Fruit fly (Drosophila melanogaster) whole organism, embryonic: ENCODE measurements around the gene da.

Source experiments
- Aef1 ChIP-seq: fragments of 200-800 bp; sonication (Bioruptor generic); IDR thresholded peaks from 3 replicates; pipeline ENCODE4 v1.3.6; 2022; ENCODE audit warnings: missing biosample characterization, missing genetic modification characterization
- Awh ChIP-seq: fragments of 200-800 bp; sonication (Bioruptor generic); IDR thresholded peaks from 2 replicates; pipeline ENCODE4, ENCODE4 v1.3.6; 2022; ENCODE audit warnings: missing biosample characterization, missing genetic modification characterization
- CG10209 ChIP-seq: fragments of 200-800 bp; sonication (Bioruptor generic); optimal IDR thresholded peaks from 3 replicates; lab custom pipeline; 2017; ENCODE audit warnings: missing biosample characterization, mild to moderate bottlenecking, missing genetic modification characterization, missing genetic modification reagents
- CG10431 ChIP-seq: fragments of 200-800 bp; sonication (Bioruptor generic); optimal IDR thresholded peaks from 3 replicates; lab custom pipeline; 2018; ENCODE audit warnings: missing biosample characterization, mild to moderate bottlenecking, missing genetic modification characterization
- CG11723 ChIP-seq: fragments of 200-800 bp; sonication (Bioruptor generic); optimal IDR thresholded peaks from 2 replicates; lab custom pipeline; 2017; ENCODE audit warnings: missing biosample characterization, mild to moderate bottlenecking, missing genetic modification characterization
- CG12219 ChIP-seq: fragments of 200-800 bp; sonication (Bioruptor generic); optimal IDR thresholded peaks from 3 replicates; lab custom pipeline; 2018; ENCODE audit warnings: missing biosample characterization, mild to moderate bottlenecking, missing genetic modification characterization
- CG12942 ChIP-seq: fragments of 200-800 bp; sonication (Bioruptor generic); optimal IDR thresholded peaks from 3 replicates; lab custom pipeline; 2016; ENCODE audit warnings: missing biosample characterization, missing genetic modification characterization
- CG13894 ChIP-seq: fragments of 200-800 bp; sonication (Bioruptor generic); optimal IDR thresholded peaks from 3 replicates; lab custom pipeline; 2018; ENCODE audit warnings: missing biosample characterization, mild to moderate bottlenecking, missing genetic modification characterization, moderate library complexity
- CG16779 ChIP-seq: fragments of 200-800 bp; sonication (Bioruptor generic); IDR thresholded peaks from 2 replicates; pipeline ENCODE4 v1.3.6; 2022; ENCODE audit warnings: missing biosample characterization, missing genetic modification characterization
- CG17385 ChIP-seq: fragments of 200-800 bp; sonication (Bioruptor generic); optimal IDR thresholded peaks from 3 replicates; lab custom pipeline; 2018; ENCODE audit warnings: missing biosample characterization, mild to moderate bottlenecking, missing genetic modification characterization
- CG17912 ChIP-seq: fragments of 200-800 bp; sonication (Bioruptor generic); optimal IDR thresholded peaks from 2 replicates; lab custom pipeline; 2018; ENCODE audit warnings: missing biosample characterization, mild to moderate bottlenecking, missing genetic modification characterization
- CG18476 ChIP-seq: fragments of 200-800 bp; sonication (Bioruptor generic); optimal IDR thresholded peaks from 2 replicates; lab custom pipeline; 2016; ENCODE audit warnings: missing biosample characterization, mild to moderate bottlenecking, missing genetic modification characterization
- CG3065 ChIP-seq: fragments of 200-800 bp; sonication (Bioruptor generic); optimal IDR thresholded peaks from 2 replicates; lab custom pipeline; 2016; ENCODE audit warnings: missing biosample characterization, missing genetic modification characterization
- CG31224 ChIP-seq: fragments of 200-800 bp; sonication (Bioruptor generic); IDR thresholded peaks from 2 replicates; pipeline ENCODE4 v1.3.6; 2022; ENCODE audit warnings: missing biosample characterization, missing genetic modification characterization
- CG33557 ChIP-seq: fragments of 200-800 bp; sonication (Bioruptor generic); optimal IDR thresholded peaks from 2 replicates; lab custom pipeline; 2019; ENCODE audit warnings: missing biosample characterization, mild to moderate bottlenecking, missing genetic modification characterization, moderate library complexity
- CG3407 ChIP-seq: fragments of 200-800 bp; sonication (Bioruptor generic); optimal IDR thresholded peaks from 2 replicates; lab custom pipeline; 2018; ENCODE audit warnings: missing biosample characterization, mild to moderate bottlenecking, missing genetic modification characterization
- CG34422 ChIP-seq: fragments of 200-800 bp; sonication (Bioruptor generic); IDR thresholded peaks from 3 replicates; pipeline ENCODE4 v1.3.6; 2022; ENCODE audit warnings: missing biosample characterization, missing genetic modification characterization
- CG3726 ChIP-seq: fragments of 200-800 bp; sonication (Bioruptor generic); IDR thresholded peaks from 3 replicates; pipeline ENCODE4, ENCODE4 v1.3.6; 2022; ENCODE audit warnings: missing biosample characterization, missing genetic modification characterization
- CG43689 ChIP-seq: fragments of 200-800 bp; sonication (Bioruptor generic); IDR thresholded peaks from 2 replicates; pipeline ENCODE4 v1.3.6; 2022; ENCODE audit warnings: missing biosample characterization, missing genetic modification characterization
- CG7839 ChIP-seq: fragments of 200-800 bp; sonication (Bioruptor generic); optimal IDR thresholded peaks from 3 replicates; lab custom pipeline; 2018; ENCODE audit warnings: missing biosample characterization, mild to moderate bottlenecking, missing genetic modification characterization, moderate library complexity
- CG9215 ChIP-seq: fragments of 200-800 bp; sonication (Bioruptor generic); IDR thresholded peaks from 2 replicates; pipeline ENCODE4 v1.3.6; 2022; ENCODE audit warnings: missing biosample characterization, missing genetic modification characterization
- CG9437 ChIP-seq: fragments of 200-800 bp; sonication (Bioruptor generic); optimal IDR thresholded peaks from 2 replicates; lab custom pipeline; 2018; ENCODE audit warnings: missing biosample characterization, mild to moderate bottlenecking, missing genetic modification characterization
- CG9932 ChIP-seq: fragments of 200-800 bp; sonication (Bioruptor generic); IDR thresholded peaks from 2 replicates; pipeline ENCODE4 v1.3.6; 2022; ENCODE audit warnings: missing biosample characterization, missing genetic modification characterization
- CkIIα-i1 ChIP-seq: fragments of 200-800 bp; sonication (Bioruptor generic); IDR thresholded peaks from 2 replicates; pipeline ENCODE4 v1.3.6; 2022; ENCODE audit warnings: missing biosample characterization, missing genetic modification characterization
- D ChIP-seq, 2 experiments: fragments of 200-800 bp in 1 of 2; fragments of >200 bp in 1 of 2; sonication (Bioruptor generic) in 1 of 2; optimal IDR thresholded peaks; 2 replicates in 1 of 2; 3 replicates in 1 of 2; lab custom pipeline; 2017; ENCODE audit warnings: mild to moderate bottlenecking in 1 of 2, missing biosample characterization in 1 of 2, missing genetic modification characterization in 1 of 2, missing genetic modification reagents in 1 of 2
- Dip3 ChIP-seq: fragments of 200-800 bp; sonication (Bioruptor generic); optimal IDR thresholded peaks from 3 replicates; lab custom pipeline; 2016; ENCODE audit warnings: missing biosample characterization, missing genetic modification characterization
- H15 ChIP-seq: fragments of 200-800 bp; sonication (Bioruptor generic); IDR thresholded peaks from 3 replicates; pipeline ENCODE4 v1.3.6; 2022; ENCODE audit warnings: missing biosample characterization, missing genetic modification characterization
- Hmr ChIP-seq: fragments of 200-800 bp; sonication (Bioruptor generic); optimal IDR thresholded peaks from 3 replicates; lab custom pipeline; 2017; ENCODE audit warnings: mild to moderate bottlenecking, missing biosample characterization, missing genetic modification reagents, missing genetic modification characterization
- NC2α ChIP-seq: fragments of 200-800 bp; sonication (Bioruptor generic); optimal IDR thresholded peaks from 2 replicates; lab custom pipeline; 2016; ENCODE audit warnings: missing biosample characterization, missing genetic modification characterization
- Oaz ChIP-seq: fragments of 200-800 bp; sonication (Bioruptor generic); IDR thresholded peaks from 2 replicates; pipeline ENCODE4 v1.3.6; 2022; ENCODE audit warnings: missing biosample characterization, missing genetic modification characterization
- bbx ChIP-seq: fragments of 200-800 bp; sonication (Bioruptor generic); IDR thresholded peaks from 2 replicates; pipeline ENCODE4 v1.3.6; 2022; ENCODE audit warnings: missing biosample characterization, missing genetic modification characterization; ENCODE audit not compliant: partially characterized antibody
- danr ChIP-seq: fragments of 200-800 bp; sonication (Bioruptor generic); IDR thresholded peaks from 2 replicates; pipeline ENCODE4 v1.3.6; 2022; ENCODE audit warnings: missing biosample characterization, missing genetic modification characterization
- fru ChIP-seq: fragments of >200 bp; optimal IDR thresholded peaks from 2 replicates; lab custom pipeline; 2017
- gcm2 ChIP-seq: fragments of 200-800 bp; sonication (Bioruptor generic); optimal IDR thresholded peaks from 2 replicates; lab custom pipeline; 2016; ENCODE audit warnings: missing biosample characterization, missing genetic modification characterization
- gfzf ChIP-seq: fragments of 200-800 bp; sonication (Bioruptor generic); optimal IDR thresholded peaks from 2 replicates; lab custom pipeline; 2016; ENCODE audit warnings: missing biosample characterization, mild to moderate bottlenecking, missing genetic modification characterization, moderate library complexity
- inv ChIP-seq: fragments of 200-800 bp; sonication (Bioruptor generic); IDR thresholded peaks from 2 replicates; pipeline ENCODE4 v1.3.6; 2022; ENCODE audit warnings: missing biosample characterization, missing genetic modification characterization; ENCODE audit not compliant: partially characterized antibody
- nerfin-1 ChIP-seq: fragments of 200-800 bp; sonication (Bioruptor generic); optimal IDR thresholded peaks from 3 replicates; lab custom pipeline; 2019; ENCODE audit warnings: missing biosample characterization, mild to moderate bottlenecking, missing genetic modification characterization, moderate library complexity
- oc ChIP-seq: fragments of 200-800 bp; sonication (Bioruptor generic); optimal IDR thresholded peaks from 2 replicates; lab custom pipeline; 2018; ENCODE audit warnings: missing biosample characterization, mild to moderate bottlenecking, missing genetic modification characterization, moderate library complexity
- p53 ChIP-seq: fragments of 200-800 bp; sonication (Bioruptor generic); optimal IDR thresholded peaks from 2 replicates; lab custom pipeline; 2016; ENCODE audit warnings: missing biosample characterization, missing genetic modification characterization
- pan ChIP-seq, 4 experiments: fragments of >200 bp in 3 of 4; fragments of 200-800 bp in 1 of 4; sonication (Bioruptor generic) in 1 of 4; optimal IDR thresholded peaks in 3 of 4; IDR thresholded peaks in 1 of 4; 2 replicates each; pipeline versions ENCODE4 v1.3.6 to Lab custom; 2017 to 2022; ENCODE audit warnings: missing biosample characterization in 2 of 4, missing genetic modification characterization in 2 of 4, mixed read lengths in 1 of 4
- pho ChIP-seq: fragments of 200-800 bp; sonication (Bioruptor generic); optimal IDR thresholded peaks from 2 replicates; lab custom pipeline; 2016; ENCODE audit warnings: missing biosample characterization, missing genetic modification characterization
- pnt ChIP-seq: fragments of 200-800 bp; sonication (Bioruptor generic); optimal IDR thresholded peaks from 3 replicates; lab custom pipeline; 2016; ENCODE audit warnings: missing biosample characterization, missing genetic modification characterization
- psq ChIP-seq: fragments of 200-800 bp; sonication (Bioruptor generic); optimal IDR thresholded peaks from 2 replicates; lab custom pipeline; 2017; ENCODE audit warnings: missing biosample characterization, missing genetic modification characterization
- repo ChIP-seq: fragments of 200-800 bp; sonication (Bioruptor generic); optimal IDR thresholded peaks from 2 replicates; lab custom pipeline; 2016; ENCODE audit warnings: missing biosample characterization, missing genetic modification characterization
- slbo ChIP-seq: fragments of 200-800 bp; sonication (Bioruptor generic); IDR thresholded peaks from 2 replicates; pipeline ENCODE4 v1.3.6; 2022; ENCODE audit warnings: missing biosample characterization, missing genetic modification characterization
- sna ChIP-seq: fragments of 200-800 bp; sonication (Bioruptor generic); IDR thresholded peaks from 2 replicates; pipeline ENCODE4 v1.3.6; 2022; ENCODE audit warnings: missing biosample characterization, missing genetic modification characterization; ENCODE audit not compliant: partially characterized antibody
- so ChIP-seq: fragments of 200-800 bp; sonication (Bioruptor generic); IDR thresholded peaks from 3 replicates; pipeline ENCODE4 v1.3.6; 2022; ENCODE audit warnings: missing biosample characterization, missing genetic modification characterization
- tx ChIP-seq: fragments of 200-800 bp; sonication (Bioruptor generic); optimal IDR thresholded peaks from 2 replicates; lab custom pipeline; 2016; ENCODE audit warnings: missing biosample characterization, missing genetic modification characterization

da gene

dm6 chr2L:10387869-10388726, at the start of gene da (continued):
- TF ChIP-seq repo (GFP tag; lab: Kevin White, UChicago), result no peak
- TF ChIP-seq D (optimal IDR thresholded peaks at IDR 0.05; lab: Kevin White, UChicago), result no peak
- no peak for TF ChIP-seq D (GFP tag; optimal IDR thresholded peaks at IDR 0.05; lab: Kevin White, UChicago)
- peak; percentile 45 for TF ChIP-seq Dip3 (GFP tag; lab: Kevin White, UChicago)
- peak; percentile 18 for TF ChIP-seq CG33557 (GFP tag; lab: Kevin White, UChicago)
- no peak for TF ChIP-seq danr (GFP tag; lab: Robert Waterston, UW)
- TF ChIP-seq CG9437 (GFP tag; lab: Kevin White, UChicago), result peak; percentile 43
- TF ChIP-seq p53, result peak; percentile 12
- TF ChIP-seq CG17385, result peak; percentile 26
- no peak for TF ChIP-seq CG16779 (GFP tag; lab: Robert Waterston, UW)
- TF ChIP-seq CkIIα-i1 (GFP tag; lab: Robert Waterston, UW), result no peak
- TF ChIP-seq H15 (GFP tag; lab: Robert Waterston, UW), result 0 out of 3 replicates have a peak, but pooled peaks have one; percentile 13
- TF ChIP-seq CG11723 (GFP tag; lab: Kevin White, UChicago), result peak; percentile 77
- TF ChIP-seq oc (tag; lab: Kevin White, UChicago), result no peak
- TF ChIP-seq Aef1 (GFP tag; lab: Robert Waterston, UW), result peak; percentile 52; the same call in 2 of the 3 replicates
- peak; percentile 53 for TF ChIP-seq CG13894
- TF ChIP-seq CG3726 (GFP tag; lab: Robert Waterston, UW), result no peak
- peak; percentile 63 for TF ChIP-seq Hmr (GFP tag; lab: Kevin White, UChicago)
- TF ChIP-seq NC2α (GFP tag; lab: Kevin White, UChicago), result no peak
- peak; percentile 44 for TF ChIP-seq tx (GFP tag; lab: Kevin White, UChicago)
- TF ChIP-seq CG3407, result no peak
- peak; percentile 21 for TF ChIP-seq gfzf
- peak; percentile 73 for TF ChIP-seq pho (GFP tag; lab: Kevin White, UChicago)
- TF ChIP-seq inv (GFP tag; lab: Robert Waterston, UW), result peak; percentile 33; the same call in 1 of the 2 replicates
- no peak for TF ChIP-seq so
- peak; percentile 52; the same call in 1 of the 2 replicates for TF ChIP-seq Awh (GFP tag; lab: Robert Waterston, UW)
- no peak for TF ChIP-seq CG9215 (GFP tag; lab: Robert Waterston, UW)
- peak; percentile 52 for TF ChIP-seq CG10209
- peak; percentile 60 for TF ChIP-seq bbx (GFP tag; lab: Robert Waterston, UW)
- TF ChIP-seq CG3065 (GFP tag; lab: Kevin White, UChicago), result no peak
- peak; percentile 75; the same call in 1 of the 2 replicates for TF ChIP-seq CG9932 (GFP tag; lab: Robert Waterston, UW)
- peak; percentile 40; the same call in 1 of the 2 replicates for TF ChIP-seq CG31224 (GFP tag; lab: Robert Waterston, UW)
- peak; percentile 32 for TF ChIP-seq CG17912 (GFP tag; lab: Kevin White, UChicago)
- no peak for TF ChIP-seq pan (optimal IDR thresholded peaks at IDR 0.05; lab: Kevin White, UChicago)
- peak in 1 of 2 experiments; percentile 61 for TF ChIP-seq pan (GFP tag; optimal IDR thresholded peaks at IDR 0.05 in 1 of 2, IDR thresholded peaks at IDR 0.05 in 1 of 2)
- TF ChIP-seq CG34422 (GFP tag; lab: Robert Waterston, UW), result peak; percentile 57; the same call in 2 of the 3 replicates
- TF ChIP-seq fru (lab: Kevin White, UChicago), result no peak
- TF ChIP-seq CG7839, result peak; percentile 61
- TF ChIP-seq pnt (GFP tag; lab: Kevin White, UChicago), result peak; percentile 26
- no peak for TF ChIP-seq sna (GFP tag; lab: Robert Waterston, UW)
- TF ChIP-seq CG18476 (GFP tag; lab: Kevin White, UChicago), result peak; percentile 44
- TF ChIP-seq CG12942, result peak; percentile 22
- TF ChIP-seq slbo (GFP tag; lab: Robert Waterston, UW), result peak; percentile 74
- no peak for TF ChIP-seq Oaz (GFP tag; lab: Robert Waterston, UW)
- TF ChIP-seq gcm2, result no peak
- TF ChIP-seq CG10431, result peak; percentile 4
- TF ChIP-seq nerfin-1, result peak; percentile 31
- TF ChIP-seq CG12219 (GFP tag; lab: Kevin White, UChicago), result peak; percentile 39
- no peak for TF ChIP-seq psq (GFP tag; lab: Kevin White, UChicago)
- no peak for TF ChIP-seq CG43689 (GFP tag; lab: Robert Waterston, UW)
